Worm (Caenorhabditis elegans) whole organism, L1 larva: ENCODE data around the gene D2096.5.

Source experiments
- C04F5.9 ChIP-seq: sonication (generic microtip); optimal IDR thresholded peaks from 2 replicates; lab custom pipeline; 2016; ENCODE audit warnings: missing genetic modification characterization, missing compliant biosample characterization
- F16B12.6 ChIP-seq: fragments of 150-350 bp; optimal IDR thresholded peaks from 2 replicates; lab custom pipeline; 2014; ENCODE audit warnings: missing biosample characterization, missing genetic modification characterization
- Y116A8C.19 ChIP-seq: sonication (generic microtip); optimal IDR thresholded peaks from 2 replicates; lab custom pipeline; 2016; ENCODE audit warnings: missing compliant biosample characterization, missing genetic modification characterization, borderline replicate concordance
- aly-2 ChIP-seq: fragments of 150-350 bp; optimal IDR thresholded peaks from 2 replicates; lab custom pipeline; 2014; ENCODE audit warnings: missing biosample characterization, missing genetic modification characterization
- blmp-1 ChIP-seq: fragments of 150-350 bp; optimal IDR thresholded peaks from 2 replicates; lab custom pipeline; 2014; ENCODE audit warnings: missing biosample characterization, missing genetic modification characterization
- ceh-82 ChIP-seq, 3 experiments: fragments of 150-350 bp in 1 of 3; sonication (generic microtip) in 2 of 3; optimal IDR thresholded peaks; 2 replicates each; lab custom pipeline; 2014 to 2017; ENCODE audit warnings: missing biosample characterization in 3 of 3, missing genetic modification characterization in 3 of 3
- ces-1 ChIP-seq: fragments of 150-350 bp; optimal IDR thresholded peaks from 2 replicates; lab custom pipeline; 2014; ENCODE audit warnings: missing biosample characterization, missing genetic modification reagents, missing genetic modification characterization
- efl-1 ChIP-seq, 4 experiments: fragments of 150-350 bp; optimal IDR thresholded peaks in 3 of 4; peaks in 1 of 4; 1 replicate in 1 of 4; 2 replicates in 3 of 4; lab custom pipeline; 2014; ENCODE audit warnings: missing biosample characterization in 2 of 4, missing genetic modification characterization in 2 of 4, missing genetic modification reagents in 2 of 4
- egl-13 ChIP-seq: sonication (generic microtip); optimal IDR thresholded peaks from 2 replicates; lab custom pipeline; 2016; ENCODE audit warnings: missing genotype, missing genetic modification reagents, missing genetic modification characterization, missing compliant biosample characterization
- egl-27 ChIP-seq, 2 experiments: fragments of 150-350 bp in 1 of 2; sonication (generic microtip); optimal IDR thresholded peaks; 3 replicates each; lab custom pipeline; 2017 to 2018; ENCODE audit warnings: missing biosample characterization in 2 of 2, missing genetic modification characterization in 2 of 2, missing genetic modification reagents in 2 of 2
- elt-3 ChIP-seq, 6 experiments: fragments of 150-350 bp in 1 of 6; sonication (generic microtip); optimal IDR thresholded peaks; 2 replicates each; lab custom pipeline; 2017 to 2018; ENCODE audit warnings: missing biosample characterization in 6 of 6, missing genetic modification characterization in 6 of 6, inconsistent platforms in 1 of 6
- hlh-17 ChIP-seq: fragments of 200-800 bp; sonication (Bioruptor generic); optimal IDR thresholded peaks from 2 replicates; lab custom pipeline; 2018; ENCODE audit warnings: missing genetic modification characterization, mild to moderate bottlenecking, missing compliant biosample characterization, moderate library complexity, borderline replicate concordance
- hpl-2 ChIP-seq: fragments of 150-350 bp; optimal IDR thresholded peaks from 2 replicates; lab custom pipeline; 2014; ENCODE audit warnings: missing biosample characterization, missing genetic modification reagents, missing genetic modification characterization
- jun-1 ChIP-seq: fragments of 150-350 bp; optimal IDR thresholded peaks from 2 replicates; lab custom pipeline; 2014; ENCODE audit warnings: missing biosample characterization, missing genetic modification reagents, missing genetic modification characterization
- lin-14 ChIP-seq: fragments of 200-800 bp; sonication (Bioruptor generic); optimal IDR thresholded peaks from 2 replicates; lab custom pipeline; 2018; ENCODE audit warnings: mild to moderate bottlenecking, missing genetic modification characterization, moderate library complexity, missing compliant biosample characterization
- nhr-19 ChIP-seq: fragments of 200-800 bp; sonication (Bioruptor generic); conservative IDR thresholded peaks from 2 replicates; pipeline ENCODE4 v1.3.6; 2022; ENCODE audit warnings: missing genetic modification characterization, missing compliant biosample characterization
- nhr-47 ChIP-seq: sonication (generic microtip); optimal IDR thresholded peaks from 2 replicates; lab custom pipeline; 2016; ENCODE audit warnings: mild to moderate bottlenecking, missing genetic modification characterization, moderate library complexity, missing compliant biosample characterization
- nhr-85 ChIP-seq: sonication (generic microtip); peaks from one replicate; lab custom pipeline; 2016; ENCODE audit warnings: missing genetic modification characterization, inconsistent platforms, missing compliant biosample characterization
- pag-3 ChIP-seq: sonication (generic microtip); optimal IDR thresholded peaks from 2 replicates; lab custom pipeline; 2017; ENCODE audit warnings: missing genetic modification characterization, mild to moderate bottlenecking, missing compliant biosample characterization, antibody characterized with exemption, borderline replicate concordance; ENCODE audit not compliant: insufficient read depth
- skn-1 ChIP-seq: fragments of 150-350 bp; optimal IDR thresholded peaks from 2 replicates; lab custom pipeline; 2014; ENCODE audit warnings: missing biosample characterization, missing genetic modification characterization
- snpc-4 ChIP-seq: fragments of 150-350 bp; optimal IDR thresholded peaks from 2 replicates; lab custom pipeline; 2014; ENCODE audit warnings: missing biosample characterization, missing genetic modification characterization
- sox-4 ChIP-seq: sonication (generic microtip); optimal IDR thresholded peaks from 2 replicates; lab custom pipeline; 2016; ENCODE audit warnings: missing genetic modification characterization, missing compliant biosample characterization
- swsn-7 ChIP-seq: sonication (generic microtip); optimal IDR thresholded peaks from 2 replicates; lab custom pipeline; 2016; ENCODE audit warnings: missing genetic modification characterization, missing compliant biosample characterization
- tbx-2 ChIP-seq: sonication (generic microtip); optimal IDR thresholded peaks from 2 replicates; lab custom pipeline; 2016; ENCODE audit warnings: missing genetic modification characterization, missing compliant biosample characterization
- unc-30 ChIP-seq: sonication (generic microtip); optimal IDR thresholded peaks from 2 replicates; lab custom pipeline; 2017; ENCODE audit warnings: missing biosample characterization, missing genetic modification characterization
- unc-62 ChIP-seq: fragments of 150-350 bp; optimal IDR thresholded peaks from 2 replicates; lab custom pipeline; 2014; ENCODE audit warnings: missing biosample characterization, missing genetic modification reagents, missing genetic modification characterization
- unc-98 ChIP-seq: fragments of 200-800 bp; sonication (Bioruptor generic); IDR thresholded peaks from 2 replicates; pipeline ENCODE4 v1.3.6; 2022; ENCODE audit warnings: missing genetic modification characterization, missing compliant biosample characterization
- vab-15 ChIP-seq: sonication (generic microtip); optimal IDR thresholded peaks from 2 replicates; lab custom pipeline; 2017; ENCODE audit warnings: missing genotype, mild to moderate bottlenecking, missing genetic modification characterization, missing compliant biosample characterization
- ztf-11 ChIP-seq, 2 experiments: sonication (generic microtip); optimal IDR thresholded peaks; 2 replicates each; lab custom pipeline; 2016 to 2017; ENCODE audit warnings: missing genetic modification characterization in 2 of 2, missing biosample characterization in 1 of 2, missing compliant biosample characterization in 1 of 2
- ztf-4 ChIP-seq: fragments of 150-350 bp; optimal IDR thresholded peaks from 2 replicates; lab custom pipeline; 2014; ENCODE audit warnings: missing biosample characterization, missing genetic modification characterization

The D2096.5 gene

ce11 chrIV:8328913-8329312 lies 30.7 kb downstream of the D2096.5 start, which contains the start of gene F35H10.2:
F35H10.2 (plus strand) TSS chrIV:8329213.
- TF ChIP-seq Y116A8C.19 (no peak), egl-13 (no peak), nhr-47 (tag; lab: Kevin White, UChicago) (no peak), ztf-11 (tag; optimal IDR thresholded peaks at IDR 0.05; lab: Kevin White, UChicago) (no peak), skn-1 (no peak), egl-27 (tag; optimal IDR thresholded peaks at IDR 0.05; lab: Kevin White, UChicago) (no peak), hpl-2 (GFP tag; lab: Kevin White, UChicago) (no peak), sox-4 (tag; lab: Kevin White, UChicago) (no peak), jun-1 (tag; lab: Kevin White, UChicago) (no peak), swsn-7 (tag; lab: Kevin White, UChicago) (no peak), unc-98 (GFP tag; lab: Robert Waterston, UW) (no peak), C04F5.9 (tag; lab: Kevin White, UChicago) (no peak), tbx-2 (tag; lab: Kevin White, UChicago) (no peak)
- TF ChIP-seq, all 84 proteins: peak for 0

ce11 chrIV:8325667-8326066 lies 33.9 kb downstream of the D2096.5 start, which contains the start of gene F35H10.3:
F35H10.3 (plus strand) TSS chrIV:8325967.
- TF ChIP-seq F16B12.6 (tag; lab: Kevin White, UChicago) (no peak), vab-15 (tag; lab: Kevin White, UChicago) (no peak), unc-98 (GFP tag; lab: Robert Waterston, UW) (no peak), pag-3 (no peak), nhr-19 (no peak), hlh-17 (GFP tag; lab: Kevin White, UChicago) (no peak), ceh-82 (tag; optimal IDR thresholded peaks at IDR 0.05; lab: Kevin White, UChicago) (no peak), ces-1 (GFP tag; lab: Kevin White, UChicago) (no peak), hpl-2 (GFP tag; lab: Kevin White, UChicago) (no peak), ztf-4 (tag; lab: Kevin White, UChicago) (no peak)

- no peak for TF ChIP-seq hlh-17 (GFP tag; lab: Kevin White, UChicago)
- no peak for TF ChIP-seq unc-98 (GFP tag; lab: Robert Waterston, UW)
- TF ChIP-seq egl-13 = no peak
- TF ChIP-seq aly-2 (tag; lab: Kevin White, UChicago) = no peak
- peak; percentile 40 for TF ChIP-seq lin-14 (GFP tag; lab: Kevin White, UChicago)
- peak; percentile 71 for TF ChIP-seq nhr-85
- TF ChIP-seq blmp-1 (tag; lab: Kevin White, UChicago) = peak; percentile 76
- TF ChIP-seq, all 84 proteins: peak for 3
Measured at ce11 chrIV:8318799-8319198, 40.8 kb downstream of the D2096.5 start.

- TF ChIP-seq blmp-1 (tag; lab: Kevin White, UChicago) = peak; percentile 97
- TF ChIP-seq unc-62 (GFP tag; lab: Kevin White, UChicago) = no peak
- TF ChIP-seq ztf-11 (tag; optimal IDR thresholded peaks at IDR 0.05; lab: Kevin White, UChicago) = no peak
- TF ChIP-seq elt-3 (tag; optimal IDR thresholded peaks at IDR 0.05; lab: Kevin White, UChicago) = peak in 2 of 6 experiments; percentile 5 to 13
- peak; percentile 39 for TF ChIP-seq lin-14 (GFP tag; lab: Kevin White, UChicago)
- TF ChIP-seq, all 84 proteins: peak for 3
Measured at ce11 chrIV:8317800-8318199, 41.8 kb downstream of the D2096.5 start.

- no peak for TF ChIP-seq nhr-47 (tag; lab: Kevin White, UChicago)
- TF ChIP-seq blmp-1 (tag; lab: Kevin White, UChicago) = peak; percentile 84
Measured at ce11 chrIV:8312846-8313245, 46.7 kb downstream of the D2096.5 start, which contains the start of gene F35H10.10. F35H10.10 (minus strand) TSS chrIV:8312946.

- no peak for TF ChIP-seq efl-1 (optimal IDR thresholded peaks at IDR 0.05; lab: Kevin White, UChicago)
- TF ChIP-seq efl-1 (GFP tag; optimal IDR thresholded peaks at IDR 0.05 in 1 of 2; lab: Kevin White, UChicago) = peak in 1 of 2 experiments; percentile 56
- no peak for TF ChIP-seq snpc-4 (tag; lab: Kevin White, UChicago)
- no peak for TF ChIP-seq unc-30 (tag; lab: Kevin White, UChicago)
Measured at ce11 chrIV:8312105-8312504, 47.5 kb downstream of the D2096.5 start.
